Worm (Caenorhabditis elegans): ENCODE measurements around the gene T08B6.4.

ce11 chrIV:4885435-4885834 is 20.1 kb upstream of the T08B6.4 start:
- no peak for TF ChIP-seq nhr-2 (tag; optimal IDR thresholded peaks at IDR 0.05)
- TF ChIP-seq nhr-76 (tag; optimal IDR thresholded peaks at IDR 0.05), result no peak
- no peak for TF ChIP-seq blmp-1 (tag; optimal IDR thresholded peaks at IDR 0.05)
- TF ChIP-seq unc-62 (GFP tag; optimal IDR thresholded peaks at IDR 0.05), result no peak
- TF ChIP-seq lsy-2 (tag; optimal IDR thresholded peaks at IDR 0.05), result no peak
- TF ChIP-seq sptf-1 (tag; optimal IDR thresholded peaks at IDR 0.05), result no peak
- no peak for TF ChIP-seq lin-32 (GFP tag; optimal IDR thresholded peaks at IDR 0.05)
- TF ChIP-seq lin-13 (tag; optimal IDR thresholded peaks at IDR 0.05), result no peak
- no peak for TF ChIP-seq nhr-28 (tag; optimal IDR thresholded peaks at IDR 0.05)
